Fruit fly (Drosophila melanogaster) whole organism, prepupa: ENCODE data around the gene g.

ENCODE experiments used
- Blimp-1 ChIP-seq: fragments of 200-800 bp; sonication (Bioruptor generic); optimal IDR thresholded peaks from 3 replicates; lab custom pipeline; 2017; ENCODE audit warnings: missing biosample characterization, missing genetic modification characterization, mild to moderate bottlenecking, moderate library complexity, missing genetic modification reagents
- CG10631 ChIP-seq: fragments of 200-800 bp; sonication (Bioruptor generic); optimal IDR thresholded peaks from 2 replicates; lab custom pipeline; 2016; ENCODE audit warnings: missing biosample characterization, missing genetic modification characterization
- CG10669 ChIP-seq: fragments of 200-800 bp; sonication (Bioruptor generic); optimal IDR thresholded peaks from 3 replicates; lab custom pipeline; 2018; ENCODE audit warnings: missing biosample characterization, mild to moderate bottlenecking, missing genetic modification characterization, moderate library complexity
- CG11294 ChIP-seq: fragments of 200-800 bp; sonication (Bioruptor generic); IDR thresholded peaks from 2 replicates; pipeline ENCODE4 v1.3.6; 2022; ENCODE audit warnings: missing biosample characterization, missing genetic modification characterization
- CG11762 ChIP-seq: fragments of 200-800 bp; sonication (Bioruptor generic); optimal IDR thresholded peaks from 3 replicates; lab custom pipeline; 2016; ENCODE audit warnings: missing biosample characterization, missing genetic modification characterization; ENCODE audit not compliant: insufficient read depth
- CG11902 ChIP-seq: fragments of 200-800 bp; sonication (Bioruptor generic); optimal IDR thresholded peaks from 3 replicates; lab custom pipeline; 2016; ENCODE audit warnings: missing biosample characterization, missing genetic modification characterization
- CG16779 ChIP-seq: fragments of 200-800 bp; sonication (Bioruptor generic); optimal IDR thresholded peaks from 3 replicates; lab custom pipeline; 2017; ENCODE audit warnings: missing biosample characterization, mild to moderate bottlenecking, missing genetic modification characterization
- CG3032 ChIP-seq: fragments of 200-800 bp; optimal IDR thresholded peaks from 2 replicates; lab custom pipeline; 2019; ENCODE audit warnings: missing biosample characterization, mild to moderate bottlenecking, missing genetic modification characterization, moderate library complexity
- CG34406 ChIP-seq: fragments of 200-800 bp; sonication (Bioruptor generic); optimal IDR thresholded peaks from 3 replicates; lab custom pipeline; 2016; ENCODE audit warnings: missing biosample characterization, missing genetic modification characterization
- CG3919 ChIP-seq: fragments of 200-800 bp; sonication (Bioruptor generic); optimal IDR thresholded peaks from 3 replicates; lab custom pipeline; 2016; ENCODE audit warnings: missing biosample characterization, missing genetic modification characterization
- CG4318 ChIP-seq: fragments of 200-800 bp; sonication (Bioruptor generic); optimal IDR thresholded peaks from 3 replicates; lab custom pipeline; 2017; ENCODE audit warnings: missing biosample characterization, mild to moderate bottlenecking, missing genetic modification characterization
- CG6163 ChIP-seq: fragments of 200-800 bp; sonication (Bioruptor generic); IDR thresholded peaks from 3 replicates; pipeline ENCODE4 v1.3.6; 2022; ENCODE audit warnings: missing biosample characterization, missing genetic modification characterization
- CG6276 ChIP-seq: fragments of 200-800 bp; sonication (Bioruptor generic); optimal IDR thresholded peaks from 2 replicates; lab custom pipeline; 2017; ENCODE audit warnings: missing biosample characterization, mild to moderate bottlenecking, missing genetic modification characterization
- CG6792 ChIP-seq: fragments of 200-800 bp; sonication (Bioruptor generic); optimal IDR thresholded peaks from 3 replicates; lab custom pipeline; 2016; ENCODE audit warnings: missing biosample characterization, missing genetic modification characterization
- CG6808 ChIP-seq: fragments of 200-800 bp; sonication (Bioruptor generic); optimal IDR thresholded peaks from 3 replicates; lab custom pipeline; 2017; ENCODE audit warnings: missing biosample characterization, missing genetic modification characterization, mild to moderate bottlenecking, moderate library complexity, missing genetic modification reagents
- CG7368 ChIP-seq: fragments of 200-800 bp; sonication (Bioruptor generic); optimal IDR thresholded peaks from 3 replicates; lab custom pipeline; 2016; ENCODE audit warnings: missing biosample characterization, missing genetic modification characterization
- CG8119 ChIP-seq: fragments of 200-800 bp; sonication (Bioruptor generic); IDR thresholded peaks from 3 replicates; pipeline ENCODE4 v1.3.6; 2022; ENCODE audit warnings: missing biosample characterization, missing genetic modification characterization
- CG8319 ChIP-seq: fragments of 200-800 bp; sonication (Bioruptor generic); optimal IDR thresholded peaks from 3 replicates; lab custom pipeline; 2016; ENCODE audit warnings: missing biosample characterization, missing genetic modification characterization
- CG8632 ChIP-seq: fragments of 200-800 bp; sonication (Bioruptor generic); optimal IDR thresholded peaks from 3 replicates; lab custom pipeline; 2016; ENCODE audit warnings: missing biosample characterization, missing genetic modification characterization
- CG9139 ChIP-seq: fragments of 200-800 bp; sonication (Bioruptor generic); optimal IDR thresholded peaks from 3 replicates; lab custom pipeline; 2017; ENCODE audit warnings: missing biosample characterization, mild to moderate bottlenecking, missing genetic modification characterization
- Eip75B ChIP-seq: fragments of 200-800 bp; sonication (Bioruptor generic); optimal IDR thresholded peaks from 3 replicates; lab custom pipeline; 2016; ENCODE audit warnings: missing biosample characterization, missing genetic modification characterization
- Eip78C ChIP-seq: fragments of 200-800 bp; sonication (Bioruptor generic); peaks from one replicate; lab custom pipeline; 2016; ENCODE audit warnings: missing biosample characterization, missing genetic modification characterization
- Eip93F ChIP-seq: fragments of 200-800 bp; sonication (Bioruptor generic); optimal IDR thresholded peaks from 2 replicates; lab custom pipeline; 2016; ENCODE audit warnings: missing biosample characterization, mild to moderate bottlenecking, missing genetic modification characterization
- Ets96B ChIP-seq: fragments of 200-800 bp; optimal IDR thresholded peaks from 2 replicates; lab custom pipeline; 2019; ENCODE audit warnings: missing biosample characterization, mild to moderate bottlenecking, missing genetic modification characterization, moderate library complexity
- Gug ChIP-seq: fragments of 200-800 bp; sonication (Bioruptor generic); IDR thresholded peaks from 2 replicates; pipeline ENCODE4 v1.3.6; 2022; ENCODE audit warnings: missing biosample characterization, missing genetic modification characterization
- Hr4 ChIP-seq: fragments of 200-800 bp; sonication (Bioruptor generic); optimal IDR thresholded peaks from 3 replicates; lab custom pipeline; 2016; ENCODE audit warnings: missing biosample characterization, missing genetic modification characterization
- Lpt ChIP-seq: fragments of 200-800 bp; sonication (Bioruptor generic); optimal IDR thresholded peaks from 3 replicates; lab custom pipeline; 2016; ENCODE audit warnings: missing biosample characterization, missing genetic modification characterization
- Met ChIP-seq: fragments of 200-800 bp; sonication (Bioruptor generic); optimal IDR thresholded peaks from 3 replicates; lab custom pipeline; 2016; ENCODE audit warnings: missing biosample characterization, missing genetic modification characterization
- OdsH ChIP-seq: fragments of 200-800 bp; sonication (Bioruptor generic); optimal IDR thresholded peaks from 3 replicates; lab custom pipeline; 2016; ENCODE audit warnings: missing biosample characterization, missing genetic modification characterization
- Smox ChIP-seq: fragments of 200-800 bp; sonication (Bioruptor generic); optimal IDR thresholded peaks from 3 replicates; lab custom pipeline; 2016; ENCODE audit warnings: missing biosample characterization, missing genetic modification characterization
- Sox102F ChIP-seq: fragments of 200-800 bp; sonication (Bioruptor generic); optimal IDR thresholded peaks from 2 replicates; lab custom pipeline; 2016; ENCODE audit warnings: missing biosample characterization, mild to moderate bottlenecking, missing genetic modification characterization
- Sox14 ChIP-seq: fragments of 200-800 bp; sonication (Bioruptor generic); optimal IDR thresholded peaks from 3 replicates; lab custom pipeline; 2016; ENCODE audit warnings: missing biosample characterization, missing genetic modification characterization
- Sox15 ChIP-seq: fragments of 200-800 bp; sonication (Bioruptor generic); optimal IDR thresholded peaks from 3 replicates; lab custom pipeline; 2016; ENCODE audit warnings: missing biosample characterization, missing genetic modification characterization
- achi ChIP-seq: fragments of 200-800 bp; sonication (Bioruptor generic); optimal IDR thresholded peaks from 3 replicates; lab custom pipeline; 2016; ENCODE audit warnings: missing biosample characterization, missing genetic modification characterization
- acj6 ChIP-seq: fragments of 200-800 bp; sonication (Bioruptor generic); optimal IDR thresholded peaks from 3 replicates; lab custom pipeline; 2016; ENCODE audit warnings: missing biosample characterization, missing genetic modification characterization
- cyc ChIP-seq: fragments of 200-800 bp; sonication (Bioruptor generic); optimal IDR thresholded peaks from 3 replicates; lab custom pipeline; 2016; ENCODE audit warnings: missing biosample characterization, missing genetic modification characterization
- dac ChIP-seq: fragments of 200-800 bp; sonication (Bioruptor generic); optimal IDR thresholded peaks from 2 replicates; lab custom pipeline; 2017; ENCODE audit warnings: missing biosample characterization, mild to moderate bottlenecking, missing genetic modification characterization
- dsx ChIP-seq: fragments of 200-800 bp; optimal IDR thresholded peaks from 3 replicates; lab custom pipeline; 2019; ENCODE audit warnings: missing biosample characterization, mild to moderate bottlenecking, missing genetic modification characterization, moderate library complexity; ENCODE audit not compliant: poor library complexity, severe bottlenecking
- eg ChIP-seq: fragments of 200-800 bp; sonication (Bioruptor generic); IDR thresholded peaks from 3 replicates; pipeline ENCODE4 v1.3.6; 2022; ENCODE audit warnings: missing biosample characterization, missing genetic modification characterization
- fd59A ChIP-seq: fragments of 200-800 bp; sonication (Bioruptor generic); optimal IDR thresholded peaks from 2 replicates; lab custom pipeline; 2017; ENCODE audit warnings: missing biosample characterization, mild to moderate bottlenecking, missing genetic modification characterization, missing genetic modification reagents
- fd85E ChIP-seq: fragments of 200-800 bp; sonication (Bioruptor generic); optimal IDR thresholded peaks from 3 replicates; lab custom pipeline; 2016; ENCODE audit warnings: missing biosample characterization, missing genetic modification characterization
- fkh ChIP-seq: fragments of 200-800 bp; sonication (Bioruptor generic); optimal IDR thresholded peaks from 3 replicates; lab custom pipeline; 2017; ENCODE audit warnings: missing biosample characterization, mild to moderate bottlenecking, missing genetic modification characterization, moderate library complexity
- lz ChIP-seq: fragments of 200-800 bp; sonication (Bioruptor generic); optimal IDR thresholded peaks from 3 replicates; lab custom pipeline; 2016; ENCODE audit warnings: missing biosample characterization, missing genetic modification characterization
- net ChIP-seq: fragments of 200-800 bp; sonication (Bioruptor generic); optimal IDR thresholded peaks from 3 replicates; lab custom pipeline; 2016; ENCODE audit warnings: missing biosample characterization, missing genetic modification characterization
- pdm3 ChIP-seq: fragments of 200-800 bp; sonication (Bioruptor generic); optimal IDR thresholded peaks from 3 replicates; lab custom pipeline; 2016; ENCODE audit warnings: missing biosample characterization, missing genetic modification characterization
- salr ChIP-seq, 2 experiments: fragments of 200-800 bp; sonication (Bioruptor generic); optimal IDR thresholded peaks; 3 replicates each; lab custom pipeline; 2016 to 2018; ENCODE audit warnings: missing biosample characterization in 2 of 2, missing genetic modification characterization in 2 of 2, mild to moderate bottlenecking in 1 of 2
- spab ChIP-seq: fragments of 200-800 bp; sonication (Bioruptor generic); optimal IDR thresholded peaks from 2 replicates; lab custom pipeline; 2017; ENCODE audit warnings: missing biosample characterization, mild to moderate bottlenecking, missing genetic modification characterization, missing genetic modification reagents
- ss ChIP-seq, 2 experiments: fragments of 200-800 bp; sonication (Bioruptor generic); optimal IDR thresholded peaks; 2 replicates in 1 of 2; 3 replicates in 1 of 2; lab custom pipeline; 2017 to 2018; ENCODE audit warnings: mild to moderate bottlenecking in 2 of 2, missing biosample characterization in 2 of 2, missing genetic modification characterization in 2 of 2, moderate library complexity in 1 of 2
- svp ChIP-seq: fragments of 200-800 bp; sonication (Bioruptor generic); peaks from one replicate; lab custom pipeline; 2016; ENCODE audit warnings: missing biosample characterization, missing genetic modification characterization
- topi ChIP-seq: fragments of 200-800 bp; sonication (Bioruptor generic); optimal IDR thresholded peaks from 3 replicates; lab custom pipeline; 2016; ENCODE audit warnings: missing biosample characterization, missing genetic modification characterization

The g gene

dm6 chrX:13747635-13748467 lies 11.8 kb upstream of the g start:
- TF ChIP-seq CG11902 (GFP tag; lab: Kevin White, UChicago) (no peak), Hr4 (peak; percentile 54), CG6276 (GFP tag; lab: Kevin White, UChicago) (peak; percentile 72), dac (GFP tag; lab: Kevin White, UChicago) (peak; percentile 55), CG6792 (GFP tag; lab: Kevin White, UChicago) (no peak), fkh (GFP tag; lab: Kevin White, UChicago) (no peak), CG9139 (GFP tag; lab: Kevin White, UChicago) (peak; percentile 26), Sox14 (peak; percentile 11), CG8319 (GFP tag; lab: Kevin White, UChicago) (peak; percentile 18), CG16779 (tag; lab: Kevin White, UChicago) (peak; percentile 51), Sox102F (GFP tag; lab: Kevin White, UChicago) (no peak), CG8119 (GFP tag; lab: Robert Waterston, UW) (peak; percentile 74; the same call in 2 of the 3 replicates), CG11762 (GFP tag; lab: Kevin White, UChicago) (peak; percentile 27), cyc (GFP tag; lab: Kevin White, UChicago) (no peak), CG10669 (GFP tag; lab: Kevin White, UChicago) (no peak), Met (GFP tag; lab: Kevin White, UChicago) (no peak), ss (GFP tag; optimal IDR thresholded peaks at IDR 0.05; lab: Kevin White, UChicago) (peak; percentile 68 to 83), CG4318 (GFP tag; lab: Kevin White, UChicago) (peak; percentile 40), Smox (GFP tag; lab: Kevin White, UChicago) (no peak), CG34406 (GFP tag; lab: Kevin White, UChicago) (peak; percentile 3), spab (GFP tag; lab: Kevin White, UChicago) (peak; percentile 23), Blimp-1 (GFP tag; lab: Kevin White, UChicago) (no peak), Gug (peak; percentile 47; the same call in 1 of the 2 replicates), salr (GFP tag; optimal IDR thresholded peaks at IDR 0.05; lab: Kevin White, UChicago) (peak in 1 of 2 experiments; percentile 66), Eip75B (GFP tag; lab: Kevin White, UChicago) (no peak), CG6163 (GFP tag; lab: Robert Waterston, UW) (peak; percentile 67; the same call in 2 of the 3 replicates), Ets96B (tag; lab: Kevin White, UChicago) (peak; percentile 46), achi (GFP tag; lab: Kevin White, UChicago) (peak; percentile 47), OdsH (GFP tag; lab: Kevin White, UChicago) (peak; percentile 46), eg (GFP tag; lab: Robert Waterston, UW) (peak; percentile 77), CG8632 (GFP tag; lab: Kevin White, UChicago) (no peak), lz (GFP tag; lab: Kevin White, UChicago) (peak; percentile 13), svp (GFP tag; lab: Kevin White, UChicago) (peak; percentile 52), CG3032 (peak; percentile 56), Eip93F (GFP tag; lab: Kevin White, UChicago) (no peak), CG10631 (GFP tag; lab: Kevin White, UChicago) (peak; percentile 16), dsx (GFP tag; lab: Kevin White, UChicago) (peak; percentile 63), CG7368 (GFP tag; lab: Kevin White, UChicago) (no peak), CG11294 (GFP tag; lab: Robert Waterston, UW) (0 out of 2 replicates have a peak, but pooled peaks have one; percentile 22), net (peak; percentile 30), Sox15 (GFP tag; lab: Kevin White, UChicago) (no peak), fd85E (no peak), CG3919 (GFP tag; lab: Kevin White, UChicago) (no peak), topi (GFP tag; lab: Kevin White, UChicago) (no peak), fd59A (peak; percentile 9), CG6808 (GFP tag; lab: Kevin White, UChicago) (no peak), pdm3 (GFP tag; lab: Kevin White, UChicago) (peak; percentile 50), Eip78C (GFP tag; lab: Kevin White, UChicago) (peak; percentile 84), Lpt (GFP tag; lab: Kevin White, UChicago) (no peak), acj6 (GFP tag; lab: Kevin White, UChicago) (peak; percentile 39)
